Worm (Caenorhabditis elegans) whole organism, L3 larva: ENCODE measurements around the gene tebp-2.
A peak's percentile ranks its signal among the peaks of the same experiment; 100 is the strongest.

ENCODE experiments used
- R02D3.7 ChIP-seq: fragments of 150-350 bp; optimal IDR thresholded peaks from 2 replicates; lab custom pipeline; 2014; ENCODE audit warnings: missing biosample characterization, missing genetic modification characterization
- ZK546.5 ChIP-seq: sonication (generic microtip); optimal IDR thresholded peaks from 2 replicates; lab custom pipeline; 2017; ENCODE audit warnings: missing biosample characterization, missing genetic modification characterization
- aly-2 ChIP-seq: fragments of 150-350 bp; optimal IDR thresholded peaks from 2 replicates; lab custom pipeline; 2014; ENCODE audit warnings: missing biosample characterization, missing genetic modification characterization
- ceh-28 ChIP-seq: fragments of 150-350 bp; optimal IDR thresholded peaks from 2 replicates; lab custom pipeline; 2014; ENCODE audit warnings: missing biosample characterization, missing genetic modification reagents, missing genetic modification characterization
- ceh-82 ChIP-seq: fragments of 150-350 bp; optimal IDR thresholded peaks from 2 replicates; lab custom pipeline; 2014; ENCODE audit warnings: missing biosample characterization, missing genetic modification characterization
- ceh-9 ChIP-seq: sonication (generic microtip); optimal IDR thresholded peaks from 2 replicates; lab custom pipeline; 2018; ENCODE audit warnings: missing biosample characterization, missing genetic modification characterization
- daf-12 ChIP-seq: fragments of 150-350 bp; optimal IDR thresholded peaks from 2 replicates; lab custom pipeline; 2014; ENCODE audit warnings: missing biosample characterization, missing genetic modification reagents, missing genetic modification characterization
- egl-27 ChIP-seq: sonication (generic microtip); optimal IDR thresholded peaks from 4 replicates; lab custom pipeline; 2017; ENCODE audit warnings: missing biosample characterization, missing genetic modification reagents, missing genetic modification characterization
- egl-5 ChIP-seq: fragments of 150-350 bp; optimal IDR thresholded peaks from 2 replicates; lab custom pipeline; 2017; ENCODE audit warnings: missing biosample characterization, missing genetic modification reagents, missing genetic modification characterization, inconsistent platforms
- elt-1 ChIP-seq: fragments of 150-350 bp; optimal IDR thresholded peaks from 2 replicates; lab custom pipeline; 2014; ENCODE audit warnings: missing biosample characterization, missing genetic modification characterization
- elt-2 ChIP-seq: sonication (generic microtip); optimal IDR thresholded peaks from 2 replicates; lab custom pipeline; 2016; ENCODE audit warnings: missing genetic modification reagents, mild to moderate bottlenecking, missing genetic modification characterization, missing compliant biosample characterization
- eor-1 ChIP-seq, 2 experiments: fragments of 150-350 bp; optimal IDR thresholded peaks; 2 replicates each; lab custom pipeline; 2014 to 2018; ENCODE audit warnings: missing biosample characterization in 2 of 2, missing genetic modification characterization in 2 of 2
- fkh-10 ChIP-seq: sonication (generic microtip); optimal IDR thresholded peaks from 2 replicates; lab custom pipeline; 2017; ENCODE audit warnings: missing biosample characterization, missing genetic modification reagents, missing genetic modification characterization
- fkh-2 ChIP-seq: fragments of 150-350 bp; optimal IDR thresholded peaks from 2 replicates; lab custom pipeline; 2014; ENCODE audit warnings: missing biosample characterization, missing genetic modification reagents, missing genetic modification characterization
- hmg-11 ChIP-seq: sonication (generic microtip); optimal IDR thresholded peaks from 2 replicates; lab custom pipeline; 2016; ENCODE audit warnings: missing genetic modification characterization, missing compliant biosample characterization
- lin-15B ChIP-seq: fragments of 150-350 bp; optimal IDR thresholded peaks from 2 replicates; lab custom pipeline; 2014; ENCODE audit warnings: missing biosample characterization, missing genetic modification characterization
- lin-39 ChIP-seq: fragments of 150-350 bp; optimal IDR thresholded peaks from 2 replicates; lab custom pipeline; 2018; ENCODE audit warnings: missing biosample characterization, missing genetic modification reagents, missing genetic modification characterization
- lsy-12 ChIP-seq: sonication (generic microtip); optimal IDR thresholded peaks from 2 replicates; lab custom pipeline; 2016; ENCODE audit warnings: mild to moderate bottlenecking, missing genetic modification characterization, missing compliant biosample characterization
- nhr-12 ChIP-seq: fragments of 150-350 bp; optimal IDR thresholded peaks from 2 replicates; lab custom pipeline; 2014; ENCODE audit warnings: missing biosample characterization, missing genetic modification characterization
- nhr-237 ChIP-seq: fragments of 150-350 bp; optimal IDR thresholded peaks from 2 replicates; lab custom pipeline; 2014; ENCODE audit warnings: missing biosample characterization, missing genetic modification characterization
- nhr-25 ChIP-seq: sonication (generic microtip); optimal IDR thresholded peaks from 2 replicates; lab custom pipeline; 2017; ENCODE audit warnings: missing biosample characterization, missing genetic modification characterization
- nhr-28 ChIP-seq: fragments of 150-350 bp; optimal IDR thresholded peaks from 2 replicates; lab custom pipeline; 2014; ENCODE audit warnings: missing biosample characterization, missing genetic modification characterization
- nhr-43 ChIP-seq: sonication (generic microtip); optimal IDR thresholded peaks from 2 replicates; lab custom pipeline; 2016; ENCODE audit warnings: mild to moderate bottlenecking, missing genetic modification characterization, missing compliant biosample characterization; ENCODE audit not compliant: poor library complexity, severe bottlenecking
- nhr-67 ChIP-seq: fragments of 150-350 bp; optimal IDR thresholded peaks from 2 replicates; lab custom pipeline; 2014; ENCODE audit warnings: missing biosample characterization, missing genetic modification characterization
- nhr-77 ChIP-seq: fragments of 150-350 bp; optimal IDR thresholded peaks from 2 replicates; lab custom pipeline; 2014; ENCODE audit warnings: missing biosample characterization, missing genetic modification characterization
- pha-4 ChIP-seq: fragments of 150-350 bp; optimal IDR thresholded peaks from 2 replicates; lab custom pipeline; 2014; ENCODE audit warnings: missing biosample characterization, missing genetic modification reagents, missing genetic modification characterization
- pqm-1 ChIP-seq: fragments of 150-350 bp; optimal IDR thresholded peaks from 2 replicates; lab custom pipeline; 2017; ENCODE audit warnings: missing biosample characterization, missing genetic modification characterization, inconsistent platforms
- sea-2 ChIP-seq: fragments of 150-350 bp; sonication (generic microtip); optimal IDR thresholded peaks from 4 replicates; lab custom pipeline; 2014; ENCODE audit warnings: missing biosample characterization, missing genetic modification reagents, missing genetic modification characterization
- skn-1 ChIP-seq: fragments of 150-350 bp; optimal IDR thresholded peaks from 2 replicates; lab custom pipeline; 2014; ENCODE audit warnings: missing biosample characterization, missing genetic modification characterization
- snpc-4 ChIP-seq: fragments of 150-350 bp; optimal IDR thresholded peaks from 2 replicates; lab custom pipeline; 2014; ENCODE audit warnings: missing biosample characterization, missing genetic modification characterization
- unc-62 ChIP-seq: fragments of 150-350 bp; sonication (generic microtip); optimal IDR thresholded peaks from 4 replicates; lab custom pipeline; 2014; ENCODE audit warnings: missing biosample characterization, missing genetic modification reagents, missing genetic modification characterization
- zag-1 ChIP-seq: fragments of 150-350 bp; optimal IDR thresholded peaks from 2 replicates; lab custom pipeline; 2014; ENCODE audit warnings: missing biosample characterization, missing genetic modification characterization
- ztf-11 ChIP-seq: fragments of 150-350 bp; optimal IDR thresholded peaks from 2 replicates; lab custom pipeline; 2014; ENCODE audit warnings: missing biosample characterization, missing genetic modification characterization
- ztf-4 ChIP-seq: fragments of 150-350 bp; optimal IDR thresholded peaks from 2 replicates; lab custom pipeline; 2014; ENCODE audit warnings: missing biosample characterization, missing genetic modification characterization

tebp-2 gene

DNA sequence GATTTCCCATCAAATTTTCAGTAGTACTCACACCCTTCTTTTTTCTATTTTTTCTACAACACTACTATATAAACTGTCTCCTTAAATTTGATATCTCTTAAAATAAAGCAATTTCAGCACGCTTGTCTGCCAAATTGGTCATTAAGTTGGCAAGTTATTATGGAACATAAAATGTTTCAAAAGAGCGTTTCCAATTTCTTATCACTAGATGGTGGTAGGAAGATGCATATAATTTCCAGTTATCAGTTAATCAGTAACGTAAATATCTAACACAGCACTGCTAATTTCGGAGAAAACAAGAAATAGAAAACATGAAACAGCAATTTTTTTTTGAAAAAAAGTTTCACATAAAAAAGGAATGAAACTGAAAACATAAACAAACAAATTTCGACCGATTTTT is 10.4 kb upstream of the tebp-2 start:
- peak; percentile 12 for TF ChIP-seq fkh-10
- no peak for TF ChIP-seq R02D3.7 (tag; lab: Kevin White, UChicago)
- TF ChIP-seq elt-2 (tag; lab: Kevin White, UChicago): peak; percentile 14
- no peak for TF ChIP-seq ztf-4 (tag; lab: Kevin White, UChicago)

DNA sequence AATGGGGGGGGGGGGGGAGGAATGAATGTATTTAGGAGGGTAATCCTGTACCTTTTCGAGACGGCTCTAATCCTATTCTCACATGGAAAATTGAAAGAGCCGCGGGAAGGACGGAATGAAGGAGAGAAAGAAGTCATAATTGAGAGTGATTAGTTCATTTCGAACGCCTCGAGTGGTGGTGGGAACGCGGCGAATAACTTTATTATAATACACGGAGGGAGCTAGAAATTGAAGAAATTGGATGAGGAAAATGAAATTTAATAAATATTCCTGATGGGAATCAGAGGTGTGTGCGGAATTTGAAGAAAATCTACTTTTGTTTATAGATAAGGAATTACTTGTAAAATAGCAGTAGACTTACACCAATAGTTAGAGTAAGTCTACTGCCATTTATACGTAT is 7.9 kb upstream of the tebp-2 start:
- TF ChIP-seq unc-62 (GFP tag; lab: Kevin White, UChicago) (no peak), lin-15B (tag; lab: Kevin White, UChicago) (no peak), ceh-9 (tag; lab: Kevin White, UChicago) (no peak), egl-5 (tag; lab: Kevin White, UChicago) (no peak), nhr-67 (tag; lab: Kevin White, UChicago) (no peak), skn-1 (tag; lab: Kevin White, UChicago) (no peak), daf-12 (tag; lab: Kevin White, UChicago) (no peak), sea-2 (GFP tag; lab: Kevin White, UChicago) (no peak), egl-27 (tag; lab: Kevin White, UChicago) (no peak), nhr-28 (tag; lab: Kevin White, UChicago) (no peak), ceh-28 (tag; lab: Kevin White, UChicago) (no peak), aly-2 (no peak), pha-4 (no peak)

DNA sequence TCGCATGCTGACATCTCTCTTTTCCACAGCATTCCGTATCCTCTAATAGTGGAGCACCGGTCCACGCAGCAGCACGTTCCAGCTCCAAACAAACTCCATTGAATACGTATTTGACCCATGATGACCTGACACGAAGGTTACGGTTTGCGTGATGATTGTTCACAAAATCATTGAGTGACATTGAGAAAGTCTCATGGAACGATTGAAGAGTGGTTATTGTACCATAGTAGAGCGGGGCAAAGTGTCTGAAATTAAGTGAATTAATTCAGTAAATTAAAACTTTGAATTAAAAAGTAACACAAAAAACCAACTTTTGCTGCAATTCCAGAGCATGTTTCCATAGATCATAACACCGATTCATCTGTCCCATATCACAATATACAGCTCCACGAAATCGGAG is 6.8 kb upstream of the tebp-2 start:
- TF ChIP-seq egl-5 (tag; lab: Kevin White, UChicago): no peak
- TF ChIP-seq aly-2: no peak
- TF ChIP-seq zag-1 (tag; lab: Kevin White, UChicago): no peak
- TF ChIP-seq eor-1 (tag; optimal IDR thresholded peaks at IDR 0.05; lab: Kevin White, UChicago): no peak
- no peak for TF ChIP-seq ceh-82 (tag; lab: Kevin White, UChicago)
- TF ChIP-seq lsy-12: no peak
- TF ChIP-seq fkh-2 (tag; lab: Kevin White, UChicago): no peak
- TF ChIP-seq nhr-237 (tag; lab: Kevin White, UChicago): no peak

DNA sequence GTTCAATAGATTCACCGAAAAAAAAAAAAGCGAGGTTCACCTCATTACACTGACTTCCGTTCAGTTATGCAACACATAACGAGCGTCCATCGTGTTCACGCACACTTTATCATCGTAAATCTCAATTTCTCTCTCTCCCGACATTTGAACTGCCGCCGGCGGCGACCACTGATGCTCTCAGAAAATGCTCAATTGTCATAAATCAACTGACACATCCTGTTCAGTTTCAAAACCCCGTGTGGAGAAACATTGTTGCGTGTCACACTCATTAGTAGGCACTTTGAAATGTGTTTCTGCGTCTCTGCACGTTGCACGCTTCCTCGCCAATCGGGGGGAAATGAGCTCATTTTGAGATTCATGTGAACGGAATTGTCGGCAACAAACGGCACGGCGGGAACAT is 5.6 kb upstream of the tebp-2 start:
- TF ChIP-seq elt-1 (tag; lab: Kevin White, UChicago) (no peak), egl-5 (tag; lab: Kevin White, UChicago) (peak; percentile 83)

DNA sequence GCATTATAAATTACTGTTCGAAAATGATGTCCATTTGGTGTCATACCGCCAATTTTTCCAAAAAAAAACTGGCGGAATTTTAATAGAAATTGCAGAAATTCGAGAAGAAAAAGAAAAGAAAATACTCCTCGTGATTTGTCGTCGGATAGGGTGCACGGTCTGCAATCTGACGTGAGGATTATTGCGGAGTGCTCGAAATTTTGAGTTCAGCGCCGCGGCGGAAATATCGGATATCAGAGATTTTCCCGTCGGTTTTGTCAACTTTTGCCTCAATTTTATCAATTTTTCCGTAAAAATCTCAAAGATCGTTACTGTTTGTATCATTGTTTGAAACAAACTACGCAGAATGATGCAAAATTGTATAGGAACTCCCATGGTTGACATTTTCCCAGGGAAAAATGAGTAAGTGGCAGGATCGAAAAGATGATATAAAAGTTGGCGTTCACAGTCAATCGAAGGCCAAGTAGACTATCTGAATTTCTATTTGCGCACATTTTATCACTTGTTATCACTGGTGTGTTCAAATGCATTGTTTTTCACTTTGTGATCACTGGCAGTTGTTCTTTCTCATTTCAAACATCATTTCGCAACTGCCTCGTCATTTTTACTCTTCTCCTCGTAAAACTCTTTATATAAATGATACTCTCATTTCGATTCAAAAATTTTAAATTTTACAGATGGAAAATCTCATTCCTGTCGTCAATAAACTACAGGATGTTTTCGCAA is 3.5 kb upstream of the tebp-2 start, which contains the start of the genes fem-1 and drp-1:
Gene fem-1 (minus strand): TSS at position 150 of the 726 bp plus-strand sequence.
Gene drp-1 (plus strand): TSS at position 676 of the 726 bp plus-strand sequence.
- TF ChIP-seq snpc-4 (tag; lab: Kevin White, UChicago) (peak; percentile 29), pha-4 (no peak), hmg-11 (tag; lab: Kevin White, UChicago) (peak; percentile 63), lin-15B (tag; lab: Kevin White, UChicago) (peak; percentile 11)

DNA sequence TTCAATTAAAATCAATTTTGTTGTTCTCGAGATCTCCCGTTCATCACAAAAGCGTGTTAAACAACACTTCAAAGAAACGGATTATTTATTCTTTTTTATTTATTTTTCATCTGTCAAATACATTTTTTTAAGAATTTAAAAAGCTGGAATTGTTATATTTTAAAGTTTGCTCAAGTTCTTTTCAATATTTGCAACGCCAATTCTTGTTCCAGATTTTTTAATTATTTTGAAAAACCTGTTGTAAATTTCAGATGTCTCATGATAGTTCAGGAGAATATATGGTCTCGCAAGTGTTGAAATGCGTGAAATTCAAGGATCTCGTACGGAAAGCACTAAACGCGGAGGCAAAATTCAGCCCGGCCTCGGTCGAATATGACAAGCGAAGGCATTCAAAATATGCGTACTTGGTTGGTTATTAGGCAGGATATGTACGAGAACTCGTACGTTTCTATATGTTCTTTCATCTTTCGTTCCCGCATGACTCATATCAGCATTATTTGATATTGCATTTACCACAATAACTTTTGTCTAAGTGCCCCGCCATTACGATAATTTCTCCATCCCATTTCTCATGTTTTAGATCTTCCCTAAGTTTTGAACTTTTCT is 3.3 kb downstream of the tebp-2 start, which contains the start of gene cec-6:
Gene cec-6 (plus strand): TSS at position 252 of the 606 bp plus-strand sequence.
- no peak for TF ChIP-seq daf-12 (tag; lab: Kevin White, UChicago)
- no peak for TF ChIP-seq fkh-2 (tag; lab: Kevin White, UChicago)
- no peak for TF ChIP-seq skn-1 (tag; lab: Kevin White, UChicago)
- no peak for TF ChIP-seq nhr-43 (tag; lab: Kevin White, UChicago)
- no peak for TF ChIP-seq pqm-1 (tag; lab: Kevin White, UChicago)
- TF ChIP-seq ztf-11 (tag; lab: Kevin White, UChicago): no peak
- no peak for TF ChIP-seq elt-1 (tag; lab: Kevin White, UChicago)
- TF ChIP-seq nhr-25 (tag; lab: Kevin White, UChicago): no peak
- no peak for TF ChIP-seq nhr-12 (tag; lab: Kevin White, UChicago)
- TF ChIP-seq zag-1 (tag; lab: Kevin White, UChicago): no peak
- TF ChIP-seq nhr-237 (tag; lab: Kevin White, UChicago): no peak
- no peak for TF ChIP-seq lsy-12
- TF ChIP-seq R02D3.7 (tag; lab: Kevin White, UChicago): no peak
- TF ChIP-seq nhr-28 (tag; lab: Kevin White, UChicago): no peak
- TF ChIP-seq unc-62 (GFP tag; lab: Kevin White, UChicago): no peak
- no peak for TF ChIP-seq nhr-77 (tag; lab: Kevin White, UChicago)
- no peak for TF ChIP-seq ZK546.5 (tag; lab: Kevin White, UChicago)
- TF ChIP-seq lin-39 (tag; lab: Kevin White, UChicago): no peak
- TF ChIP-seq ceh-28 (tag; lab: Kevin White, UChicago): no peak
